Worm (Caenorhabditis elegans) whole organism, L4 larva: ENCODE results near the gene timp-1.

Experiments
- egl-27 ChIP-seq: sonication (generic microtip); optimal IDR thresholded peaks from 3 replicates; lab custom pipeline; 2017; ENCODE audit warnings: missing biosample characterization, missing genetic modification reagents, missing genetic modification characterization
- fos-1 ChIP-seq: fragments of 150-350 bp; optimal IDR thresholded peaks from 2 replicates; lab custom pipeline; 2014; ENCODE audit warnings: missing biosample characterization, missing genetic modification characterization
- jun-1 ChIP-seq: fragments of 150-350 bp; optimal IDR thresholded peaks from 2 replicates; lab custom pipeline; 2014; ENCODE audit warnings: missing biosample characterization, missing genetic modification reagents, missing genetic modification characterization
- lsy-2 ChIP-seq, 2 experiments: fragments of 150-350 bp in 1 of 2; sonication (generic microtip) in 1 of 2; optimal IDR thresholded peaks; 2 replicates each; lab custom pipeline; 2014 to 2017; ENCODE audit warnings: missing biosample characterization in 2 of 2, missing genetic modification characterization in 2 of 2
- nhr-25 ChIP-seq: sonication (generic microtip); optimal IDR thresholded peaks from 2 replicates; lab custom pipeline; 2017; ENCODE audit warnings: missing genetic modification characterization, mild to moderate bottlenecking, missing compliant biosample characterization, antibody characterized with exemption, moderate library complexity, borderline replicate concordance; ENCODE audit not compliant: insufficient read depth
- unc-62 ChIP-seq, 3 experiments: fragments of 150-350 bp in 1 of 3; sonication (generic microtip); optimal IDR thresholded peaks in 2 of 3; peaks in 1 of 3; 1 replicate in 1 of 3; 2 replicates in 2 of 3; lab custom pipeline; 2014 to 2017; ENCODE audit warnings: missing biosample characterization in 3 of 3, missing genetic modification characterization in 3 of 3, missing genetic modification reagents in 3 of 3, missing genotype in 1 of 3

DNA sequence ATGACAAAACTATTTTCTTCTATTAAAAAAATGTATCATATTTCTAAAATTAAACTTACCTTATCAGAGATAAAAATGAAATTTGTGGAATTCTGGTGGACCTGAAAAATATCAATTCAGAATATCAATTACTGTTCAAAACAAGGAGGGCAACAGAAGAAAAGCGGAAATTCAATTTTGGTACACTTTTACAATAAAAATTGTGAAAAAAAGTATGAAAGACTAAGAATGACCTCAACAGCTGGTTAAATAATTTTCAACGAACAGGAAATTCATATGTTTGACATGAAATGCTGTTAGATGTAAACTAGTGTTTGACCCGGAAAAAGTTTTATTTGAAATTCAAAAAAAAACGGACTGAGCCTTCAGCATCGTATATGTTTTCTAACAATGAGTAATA is 6.8 kb downstream of the timp-1 start, which contains the start of gene K07C11.7:
- TF ChIP-seq nhr-25 (tag; lab: Kevin White, UChicago) (no peak), jun-1 (tag; lab: Kevin White, UChicago) (no peak), lsy-2 (tag; optimal IDR thresholded peaks at IDR 0.05; lab: Kevin White, UChicago) (no peak), fos-1 (tag; lab: Kevin White, UChicago) (no peak), egl-27 (tag; lab: Kevin White, UChicago) (no peak), unc-62 (GFP tag; optimal IDR thresholded peaks at IDR 0.05 in 1 of 2; lab: Kevin White, UChicago) (no peak), unc-62 (tag; optimal IDR thresholded peaks at IDR 0.05; lab: Kevin White, UChicago) (no peak)
